Fruit fly (Drosophila melanogaster): ENCODE results near the gene CG31600.

- TF ChIP-seq CG33017 (tag; optimal IDR thresholded peaks at IDR 0.05): no peak
- no peak for TF ChIP-seq CG11617 (GFP tag; optimal IDR thresholded peaks at IDR 0.05)
- no peak for TF ChIP-seq CG7101 (tag; optimal IDR thresholded peaks at IDR 0.05)
- no peak for TF ChIP-seq CG1620 (GFP tag; optimal IDR thresholded peaks at IDR 0.05)
- TF ChIP-seq kay (GFP tag; ENCODE audit: borderline replicate concordance): no peak
- TF ChIP-seq bab1 (GFP tag; optimal IDR thresholded peaks at IDR 0.05): no peak
- no peak for TF ChIP-seq cic (GFP tag; optimal IDR thresholded peaks at IDR 0.05)
- no peak for TF ChIP-seq Crg-1 (GFP tag; optimal IDR thresholded peaks at IDR 0.05)
- no peak for TF ChIP-seq Mnt (GFP tag; optimal IDR thresholded peaks at IDR 0.05)
- TF ChIP-seq CG7045 (GFP tag; optimal IDR thresholded peaks at IDR 0.05): no peak
- TF ChIP-seq CG14711 (tag; optimal IDR thresholded peaks at IDR 0.05): no peak
- no peak for TF ChIP-seq ovo (GFP tag; optimal IDR thresholded peaks at IDR 0.05)
- TF ChIP-seq CG12768 (GFP tag; optimal IDR thresholded peaks at IDR 0.05): no peak
Measured at dm6 chr2L:21868712-21869280, 46.4 kb downstream of the CG31600 start.

Measured in whole organism, adult.